Fruit fly (Drosophila melanogaster) whole organism, embryonic: ENCODE measurements around the gene Tango2.
A peak's percentile ranks its signal among the peaks of the same experiment; 100 is the strongest.

Experiments used
- Aef1 ChIP-seq: fragments of 200-800 bp; sonication (Bioruptor generic); IDR thresholded peaks from 3 replicates; pipeline ENCODE4 v1.3.6; 2022; ENCODE audit warnings: missing biosample characterization, missing genetic modification characterization
- Awh ChIP-seq: fragments of 200-800 bp; sonication (Bioruptor generic); IDR thresholded peaks from 2 replicates; pipeline ENCODE4, ENCODE4 v1.3.6; 2022; ENCODE audit warnings: missing biosample characterization, missing genetic modification characterization
- CG10274 ChIP-seq: fragments of 200-800 bp; sonication (Bioruptor generic); optimal IDR thresholded peaks from 3 replicates; lab custom pipeline; 2017; ENCODE audit warnings: missing biosample characterization, mild to moderate bottlenecking, missing genetic modification characterization
- CG10462 ChIP-seq: fragments of 200-800 bp; sonication (Bioruptor generic); optimal IDR thresholded peaks from 2 replicates; lab custom pipeline; 2016; ENCODE audit warnings: missing biosample characterization, missing genetic modification characterization
- CG17568 ChIP-seq: fragments of 200-800 bp; sonication (Bioruptor generic); optimal IDR thresholded peaks from 2 replicates; lab custom pipeline; 2018; ENCODE audit warnings: missing biosample characterization, mild to moderate bottlenecking, missing genetic modification characterization, moderate library complexity
- CG32532 ChIP-seq: fragments of 200-800 bp; sonication (Bioruptor generic); IDR thresholded peaks from 2 replicates; pipeline ENCODE4 v1.3.6; 2022; ENCODE audit warnings: missing biosample characterization, missing genetic modification characterization
- CG33213 ChIP-seq: fragments of 200-800 bp; sonication (Bioruptor generic); optimal IDR thresholded peaks from 3 replicates; lab custom pipeline; 2016; ENCODE audit warnings: missing biosample characterization, missing genetic modification characterization
- CG5180 ChIP-seq: fragments of 200-800 bp; sonication (Bioruptor generic); optimal IDR thresholded peaks from 3 replicates; lab custom pipeline; 2017; ENCODE audit warnings: missing biosample characterization, missing genetic modification characterization, mild to moderate bottlenecking, moderate library complexity, missing genetic modification reagents
- CG8290 ChIP-seq, 3 experiments: fragments of 200-800 bp; sonication (Bioruptor generic); optimal IDR thresholded peaks; 2 replicates each; lab custom pipeline; 2016 to 2019; ENCODE audit warnings: missing biosample characterization in 3 of 3, missing genetic modification characterization in 3 of 3, mild to moderate bottlenecking in 2 of 3, moderate library complexity in 1 of 3
- CG8924 ChIP-seq: fragments of 200-800 bp; optimal IDR thresholded peaks from 3 replicates; lab custom pipeline; 2019; ENCODE audit warnings: missing biosample characterization, mild to moderate bottlenecking, missing genetic modification characterization, moderate library complexity
- CG8944 ChIP-seq: fragments of 200-800 bp; sonication (Bioruptor generic); optimal IDR thresholded peaks from 3 replicates; lab custom pipeline; 2016; ENCODE audit warnings: missing biosample characterization, missing genetic modification characterization
- CG9797 ChIP-seq: fragments of 200-800 bp; sonication (Bioruptor generic); optimal IDR thresholded peaks from 3 replicates; lab custom pipeline; 2018; ENCODE audit warnings: missing biosample characterization, mild to moderate bottlenecking, missing genetic modification characterization
- Chrac-16 ChIP-seq: fragments of 200-800 bp; sonication (Bioruptor generic); optimal IDR thresholded peaks from 3 replicates; lab custom pipeline; 2016; ENCODE audit warnings: missing biosample characterization, missing genetic modification characterization
- Dek ChIP-seq: fragments of 200-800 bp; sonication (Bioruptor generic); optimal IDR thresholded peaks from 3 replicates; lab custom pipeline; 2019; ENCODE audit warnings: missing biosample characterization, mild to moderate bottlenecking, missing genetic modification characterization, moderate library complexity
- Dp ChIP-seq: fragments of 200-800 bp; sonication (Bioruptor generic); optimal IDR thresholded peaks from 2 replicates; lab custom pipeline; 2018; ENCODE audit warnings: missing biosample characterization, mild to moderate bottlenecking, missing genetic modification characterization, moderate library complexity
- Ets97D ChIP-seq: fragments of 200-800 bp; sonication (Bioruptor generic); optimal IDR thresholded peaks from 3 replicates; lab custom pipeline; 2016; ENCODE audit warnings: missing biosample characterization, missing genetic modification characterization
- HLHmδ ChIP-seq: fragments of 200-800 bp; sonication (Bioruptor generic); optimal IDR thresholded peaks from 2 replicates; lab custom pipeline; 2018; ENCODE audit warnings: missing biosample characterization, mild to moderate bottlenecking, missing genetic modification characterization, moderate library complexity
- Hand ChIP-seq: fragments of 200-800 bp; sonication (Bioruptor generic); optimal IDR thresholded peaks from 2 replicates; lab custom pipeline; 2017; ENCODE audit warnings: mild to moderate bottlenecking, missing biosample characterization, missing genetic modification reagents, missing genetic modification characterization
- NK7.1 ChIP-seq: fragments of 200-800 bp; sonication (Bioruptor generic); optimal IDR thresholded peaks from 3 replicates; lab custom pipeline; 2016; ENCODE audit warnings: missing biosample characterization, missing genetic modification characterization
- Nf-YB ChIP-seq: fragments of 200-800 bp; sonication (Bioruptor generic); optimal IDR thresholded peaks from 3 replicates; lab custom pipeline; 2019; ENCODE audit warnings: missing biosample characterization, mild to moderate bottlenecking, missing genetic modification characterization, moderate library complexity
- Spps ChIP-seq: fragments of 200-800 bp; sonication (Bioruptor generic); optimal IDR thresholded peaks from 2 replicates; lab custom pipeline; 2018; ENCODE audit warnings: missing biosample characterization, mild to moderate bottlenecking, missing genetic modification characterization
- Trl ChIP-seq, 3 experiments: fragments of >200 bp in 2 of 3; fragments of 200-800 bp in 1 of 3; sonication (Bioruptor generic) in 1 of 3; optimal IDR thresholded peaks; 2 replicates in 1 of 3; 3 replicates in 2 of 3; lab custom pipeline; 2016 to 2017; ENCODE audit warnings: missing biosample characterization in 1 of 3, missing genetic modification characterization in 1 of 3
- bsh ChIP-seq, 2 experiments: fragments of 200-800 bp; sonication (Bioruptor generic); optimal IDR thresholded peaks; 2 replicates each; lab custom pipeline; 2017 to 2018; ENCODE audit warnings: mild to moderate bottlenecking in 2 of 2, missing biosample characterization in 2 of 2, missing genetic modification characterization in 2 of 2, moderate library complexity in 1 of 2
- cg ChIP-seq: fragments of 200-800 bp; sonication (Bioruptor generic); optimal IDR thresholded peaks from 3 replicates; lab custom pipeline; 2019; ENCODE audit warnings: missing biosample characterization, mild to moderate bottlenecking, missing genetic modification characterization, moderate library complexity
- crc ChIP-seq: fragments of 200-800 bp; sonication (Bioruptor generic); optimal IDR thresholded peaks from 2 replicates; lab custom pipeline; 2016; ENCODE audit warnings: missing biosample characterization, missing genetic modification characterization
- croc ChIP-seq: fragments of 200-800 bp; sonication (Bioruptor generic); conservative IDR thresholded peaks from 3 replicates; pipeline ENCODE4 v1.3.6; 2022; ENCODE audit warnings: missing biosample characterization, missing genetic modification characterization
- da ChIP-seq: fragments of 200-800 bp; sonication (Bioruptor generic); optimal IDR thresholded peaks from 2 replicates; lab custom pipeline; 2016; ENCODE audit warnings: missing biosample characterization, missing genetic modification characterization
- eve ChIP-seq, 2 experiments: fragments of >200 bp; optimal IDR thresholded peaks; 2 replicates each; lab custom pipeline; 2017; ENCODE audit warnings: missing biosample characterization in 2 of 2, missing genetic modification characterization in 2 of 2
- eyg ChIP-seq: fragments of 200-800 bp; sonication (Bioruptor generic); optimal IDR thresholded peaks from 3 replicates; lab custom pipeline; 2016; ENCODE audit warnings: missing biosample characterization, missing genetic modification characterization
- ftz-f1 ChIP-seq: fragments of 200-800 bp; sonication (Bioruptor generic); optimal IDR thresholded peaks from 2 replicates; lab custom pipeline; 2016; ENCODE audit warnings: missing biosample characterization, missing genetic modification characterization
- gcm ChIP-seq: fragments of 200-800 bp; sonication (Bioruptor generic); optimal IDR thresholded peaks from 2 replicates; lab custom pipeline; 2019; ENCODE audit warnings: missing biosample characterization, mild to moderate bottlenecking, missing genetic modification characterization, moderate library complexity
- gsb ChIP-seq: fragments of 200-800 bp; sonication (Bioruptor generic); IDR thresholded peaks from 2 replicates; pipeline ENCODE4 v1.3.6; 2022; ENCODE audit warnings: missing biosample characterization, missing genetic modification characterization
- ind ChIP-seq: fragments of 200-800 bp; sonication (Bioruptor generic); optimal IDR thresholded peaks from 3 replicates; lab custom pipeline; 2016; ENCODE audit warnings: missing biosample characterization, missing genetic modification characterization
- inv ChIP-seq: fragments of 200-800 bp; sonication (Bioruptor generic); IDR thresholded peaks from 2 replicates; pipeline ENCODE4 v1.3.6; 2022; ENCODE audit warnings: missing biosample characterization, missing genetic modification characterization; ENCODE audit not compliant: partially characterized antibody
- lilli ChIP-seq: fragments of 200-800 bp; sonication (Bioruptor generic); optimal IDR thresholded peaks from 3 replicates; lab custom pipeline; 2016; ENCODE audit warnings: missing biosample characterization, missing genetic modification characterization
- lov ChIP-seq, 2 experiments: fragments of 200-800 bp in 1 of 2; fragments of >200 bp in 1 of 2; sonication (Bioruptor generic) in 1 of 2; IDR thresholded peaks in 1 of 2; optimal IDR thresholded peaks in 1 of 2; 2 replicates in 1 of 2; 3 replicates in 1 of 2; pipeline versions ENCODE4 v1.3.6 to Lab custom; 2017 to 2022; ENCODE audit warnings: missing biosample characterization in 1 of 2, missing genetic modification characterization in 1 of 2
- nerfin-1 ChIP-seq: fragments of 200-800 bp; sonication (Bioruptor generic); optimal IDR thresholded peaks from 3 replicates; lab custom pipeline; 2019; ENCODE audit warnings: missing biosample characterization, mild to moderate bottlenecking, missing genetic modification characterization, moderate library complexity
- nom ChIP-seq: fragments of 200-800 bp; sonication (Bioruptor generic); optimal IDR thresholded peaks from 2 replicates; lab custom pipeline; 2017; ENCODE audit warnings: missing biosample characterization, missing genetic modification characterization, mild to moderate bottlenecking, moderate library complexity, missing genetic modification reagents
- org-1 ChIP-seq: fragments of 200-800 bp; sonication (Bioruptor generic); optimal IDR thresholded peaks from 2 replicates; lab custom pipeline; 2017; ENCODE audit warnings: missing biosample characterization, missing genetic modification characterization
- psq ChIP-seq: fragments of 200-800 bp; sonication (Bioruptor generic); optimal IDR thresholded peaks from 2 replicates; lab custom pipeline; 2017; ENCODE audit warnings: missing biosample characterization, missing genetic modification characterization
- row ChIP-seq: fragments of 200-800 bp; sonication (Bioruptor generic); IDR thresholded peaks from 3 replicates; pipeline ENCODE4 v1.3.6; 2022; ENCODE audit warnings: missing biosample characterization, missing genetic modification characterization
- run ChIP-seq: fragments of 200-800 bp; sonication (Bioruptor generic); optimal IDR thresholded peaks from 3 replicates; lab custom pipeline; 2018; ENCODE audit warnings: missing biosample characterization, mild to moderate bottlenecking, missing genetic modification characterization
- sens-2 ChIP-seq: fragments of 200-800 bp; sonication (Bioruptor generic); IDR thresholded peaks from 2 replicates; pipeline ENCODE4 v1.3.6; 2022; ENCODE audit warnings: missing biosample characterization, missing genetic modification characterization
- sima ChIP-seq: fragments of 200-800 bp; sonication (Bioruptor generic); optimal IDR thresholded peaks from 2 replicates; lab custom pipeline; 2016; ENCODE audit warnings: missing biosample characterization, missing genetic modification characterization
- so ChIP-seq: fragments of 200-800 bp; sonication (Bioruptor generic); IDR thresholded peaks from 3 replicates; pipeline ENCODE4 v1.3.6; 2022; ENCODE audit warnings: missing biosample characterization, missing genetic modification characterization
- twi ChIP-seq: fragments of 200-800 bp; optimal IDR thresholded peaks from 2 replicates; lab custom pipeline; 2019; ENCODE audit warnings: missing biosample characterization, mild to moderate bottlenecking, missing genetic modification characterization, moderate library complexity
- unpg ChIP-seq: fragments of 200-800 bp; sonication (Bioruptor generic); optimal IDR thresholded peaks from 3 replicates; lab custom pipeline; 2018; ENCODE audit warnings: missing biosample characterization, mild to moderate bottlenecking, missing genetic modification characterization, moderate library complexity

Tango2 gene

DNA sequence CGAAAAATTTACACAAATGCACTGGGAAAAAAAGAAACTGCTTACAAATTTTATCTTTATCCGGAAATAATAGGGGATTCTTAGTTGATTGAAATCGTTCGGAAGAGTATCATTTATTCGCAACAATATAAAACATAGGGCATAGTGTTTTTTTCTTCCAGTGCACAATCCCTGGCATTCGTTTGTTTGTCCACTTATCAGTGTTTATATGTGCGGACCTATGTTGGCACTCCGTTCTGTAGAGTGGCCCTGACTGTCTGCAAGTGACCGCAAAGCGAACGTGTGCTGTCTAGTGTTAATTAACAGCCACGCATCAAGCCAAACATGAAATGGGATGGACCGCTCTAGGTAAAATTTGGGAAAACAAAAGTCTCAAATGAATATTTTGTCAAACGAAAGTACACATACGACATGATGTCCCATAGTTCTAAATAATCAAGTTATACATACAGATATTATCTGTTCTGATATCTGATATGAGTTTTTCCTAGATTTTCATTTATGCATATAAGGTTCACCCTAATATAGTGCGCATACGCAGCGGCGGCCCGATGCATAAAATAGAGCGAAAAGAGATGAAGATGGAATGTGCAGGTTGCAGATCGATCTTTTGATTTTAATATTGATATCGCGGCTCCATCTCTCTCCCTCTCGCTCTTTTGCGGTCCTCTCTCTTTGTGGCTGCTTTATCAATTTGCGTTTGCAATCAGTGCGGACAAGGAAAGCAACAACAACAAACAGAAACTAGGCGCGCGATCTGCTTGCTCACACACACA, 24.5 kb downstream of the Tango2 start (continued):
- TF ChIP-seq row (GFP tag; lab: Robert Waterston, UW) (peak; percentile 95), sens-2 (peak; percentile 88), twi (tag; lab: Kevin White, UChicago) (peak; percentile 73), lilli (GFP tag; lab: Kevin White, UChicago) (peak; percentile 97), CG33213 (GFP tag; lab: Kevin White, UChicago) (peak; percentile 94), eyg (GFP tag; lab: Kevin White, UChicago) (peak; percentile 90), Nf-YB (GFP tag; lab: Kevin White, UChicago) (peak; percentile 48), Dek (tag; lab: Kevin White, UChicago) (peak; percentile 94), NK7.1 (GFP tag; lab: Kevin White, UChicago) (peak; percentile 79), CG9797 (GFP tag; lab: Kevin White, UChicago) (peak; percentile 26), org-1 (peak; percentile 89), ftz-f1 (GFP tag; lab: Kevin White, UChicago) (peak; percentile 48), psq (GFP tag; lab: Kevin White, UChicago) (peak; percentile 72), crc (GFP tag; lab: Kevin White, UChicago) (peak; percentile 94), CG32532 (GFP tag; lab: Robert Waterston, UW) (peak; percentile 95), run (tag; lab: Kevin White, UChicago) (peak; percentile 77), CG5180 (GFP tag; lab: Kevin White, UChicago) (peak; percentile 83), sima (GFP tag; lab: Kevin White, UChicago) (peak; percentile 82), croc (GFP tag; lab: Robert Waterston, UW) (peak; percentile 80), nom (peak; percentile 76), eve (GFP tag; optimal IDR thresholded peaks at IDR 0.05; lab: Kevin White, UChicago) (peak in 1 of 2 experiments; percentile 97), Aef1 (GFP tag; lab: Robert Waterston, UW) (peak; percentile 91), unpg (peak; percentile 91), CG10462 (peak; percentile 90), so (GFP tag; lab: Robert Waterston, UW) (peak; percentile 95), lov (optimal IDR thresholded peaks at IDR 0.05; lab: Kevin White, UChicago) (no peak), lov (GFP tag; IDR thresholded peaks at IDR 0.05; lab: Robert Waterston, UW) (peak; percentile 88), CG10274 (GFP tag; lab: Kevin White, UChicago) (peak; percentile 83), gcm (GFP tag; lab: Kevin White, UChicago) (peak; percentile 86), gsb (GFP tag; lab: Robert Waterston, UW) (peak; percentile 91), cg (GFP tag; lab: Kevin White, UChicago) (no peak), inv (no peak), bsh (GFP tag; optimal IDR thresholded peaks at IDR 0.05; lab: Kevin White, UChicago) (peak; percentile 78 to 91), CG8924 (peak; percentile 93), Awh (GFP tag; lab: Robert Waterston, UW) (peak; percentile 91), Hand (GFP tag; lab: Kevin White, UChicago) (peak; percentile 74), Trl (optimal IDR thresholded peaks at IDR 0.05; lab: Kevin White, UChicago) (no peak), Trl (GFP tag; optimal IDR thresholded peaks at IDR 0.05; lab: Kevin White, UChicago) (peak; percentile 95), Dp (GFP tag; lab: Kevin White, UChicago) (peak; percentile 15), nerfin-1 (tag; lab: Kevin White, UChicago) (peak; percentile 87), CG17568 (GFP tag; lab: Kevin White, UChicago) (peak; percentile 83), da (GFP tag; lab: Kevin White, UChicago) (peak; percentile 89), CG8290 (GFP tag; optimal IDR thresholded peaks at IDR 0.05; lab: Kevin White, UChicago) (peak; percentile 64), CG8290 (tag; optimal IDR thresholded peaks at IDR 0.05; lab: Kevin White, UChicago) (peak in 1 of 2 experiments; percentile 94), CG8944 (GFP tag; lab: Kevin White, UChicago) (peak; percentile 96), Ets97D (GFP tag; lab: Kevin White, UChicago) (peak; percentile 87), ind (GFP tag; lab: Kevin White, UChicago) (peak; percentile 94), HLHmδ (no peak), Spps (tag; lab: Kevin White, UChicago) (peak; percentile 62), Chrac-16 (GFP tag; lab: Kevin White, UChicago) (peak; percentile 92)
